Worm (Caenorhabditis elegans) whole organism, L4 larva: Measurements from ENCODE around the gene tig-2.
A peak's percentile ranks its signal among the peaks of the same experiment; 100 is the strongest.

ENCODE experiments used
- F26F4.8 ChIP-seq: fragments of 200-800 bp; sonication (Bioruptor generic); conservative IDR thresholded peaks from 2 replicates; pipeline ENCODE4 v1.3.6; 2022; ENCODE audit warnings: missing genetic modification characterization, missing compliant biosample characterization
- F37D6.2 ChIP-seq: sonication (generic microtip); optimal IDR thresholded peaks from 2 replicates; lab custom pipeline; 2016; ENCODE audit warnings: mild to moderate bottlenecking, missing genetic modification characterization, missing compliant biosample characterization
- F44E2.7 ChIP-seq: fragments of 200-800 bp; sonication (Bioruptor generic); IDR thresholded peaks from 2 replicates; pipeline ENCODE4 v2.1.2; 2022; ENCODE audit warnings: missing genetic modification characterization, missing compliant biosample characterization
- R02D3.7 ChIP-seq: fragments of 150-350 bp; sonication (generic microtip); optimal IDR thresholded peaks from 3 replicates; lab custom pipeline; 2014; ENCODE audit warnings: missing biosample characterization, missing genetic modification characterization
- Y105C5A.15 ChIP-seq: fragments of 200-800 bp; sonication (Bioruptor generic); IDR thresholded peaks from 2 replicates; pipeline ENCODE4 v1.3.6; 2022; ENCODE audit warnings: missing genetic modification characterization, missing compliant biosample characterization
- ZK337.2 ChIP-seq: fragments of 200-800 bp; sonication (Bioruptor generic); IDR thresholded peaks from 2 replicates; pipeline ENCODE4 v1.3.6; 2022; ENCODE audit warnings: missing genetic modification reagents, missing genetic modification characterization, missing compliant biosample characterization
- ZK546.5 ChIP-seq, 2 experiments: sonication (generic microtip); optimal IDR thresholded peaks; 2 replicates each; lab custom pipeline; 2017; ENCODE audit warnings: missing biosample characterization in 2 of 2, missing genetic modification characterization in 2 of 2
- arid-1 ChIP-seq: fragments of 200-800 bp; sonication (Bioruptor generic); conservative IDR thresholded peaks from 2 replicates; pipeline ENCODE4 v1.3.6; 2022; ENCODE audit warnings: missing genetic modification reagents, missing genetic modification characterization, missing compliant biosample characterization
- ceh-20 ChIP-seq: fragments of 200-800 bp; sonication (Bioruptor generic); IDR thresholded peaks from 2 replicates; pipeline ENCODE4 v1.3.6; 2022; ENCODE audit warnings: missing genetic modification reagents, missing genetic modification characterization, missing compliant biosample characterization
- ceh-32 ChIP-seq: sonication (generic microtip); optimal IDR thresholded peaks from 2 replicates; lab custom pipeline; 2016; ENCODE audit warnings: mild to moderate bottlenecking, missing genetic modification characterization, missing compliant biosample characterization; ENCODE audit not compliant: poor library complexity
- ceh-62 ChIP-seq: sonication (generic microtip); optimal IDR thresholded peaks from 2 replicates; lab custom pipeline; 2017; ENCODE audit warnings: missing biosample characterization, missing genetic modification characterization
- ctbp-1 ChIP-seq: fragments of 200-800 bp; sonication (Bioruptor generic); IDR thresholded peaks from 2 replicates; pipeline ENCODE4 v1.3.6; 2022; ENCODE audit warnings: missing genetic modification reagents, missing genetic modification characterization, missing compliant biosample characterization
- daf-12 ChIP-seq: fragments of 150-350 bp; optimal IDR thresholded peaks from 2 replicates; lab custom pipeline; 2014; ENCODE audit warnings: missing biosample characterization, missing genetic modification reagents, missing genetic modification characterization
- daf-16 ChIP-seq, 3 experiments: sonication (generic microtip); optimal IDR thresholded peaks; 2 replicates each; lab custom pipeline; 2016 to 2017; ENCODE audit warnings: missing genetic modification characterization in 3 of 3, missing genetic modification reagents in 3 of 3, mild to moderate bottlenecking in 2 of 3, missing compliant biosample characterization in 2 of 3, missing biosample characterization in 1 of 3, moderate library complexity in 1 of 3
- dmd-6 ChIP-seq: fragments of 200-800 bp; sonication (Bioruptor generic); IDR thresholded peaks from 2 replicates; pipeline ENCODE4 v1.3.6; 2022; ENCODE audit warnings: missing genetic modification reagents, missing genetic modification characterization, missing compliant biosample characterization
- dmd-8 ChIP-seq: fragments of 200-800 bp; sonication (Bioruptor generic); IDR thresholded peaks from 2 replicates; pipeline ENCODE4 v1.3.6; 2022; ENCODE audit warnings: missing genetic modification characterization, missing compliant biosample characterization
- dmd-9 ChIP-seq: fragments of 200-800 bp; sonication (Bioruptor generic); IDR thresholded peaks from 2 replicates; pipeline ENCODE4 v1.3.6; 2022; ENCODE audit warnings: missing genetic modification reagents, missing genetic modification characterization, missing compliant biosample characterization
- dpl-1 ChIP-seq: fragments of 150-350 bp; optimal IDR thresholded peaks from 2 replicates; lab custom pipeline; 2014; ENCODE audit warnings: missing biosample characterization, missing genetic modification reagents, missing genetic modification characterization
- duxl-1 ChIP-seq: sonication (generic microtip); optimal IDR thresholded peaks from 2 replicates; lab custom pipeline; 2016; ENCODE audit warnings: mild to moderate bottlenecking, missing genetic modification characterization, moderate library complexity, missing compliant biosample characterization; ENCODE audit not compliant: poor library complexity
- dve-1 ChIP-seq: sonication (generic microtip); optimal IDR thresholded peaks from 2 replicates; lab custom pipeline; 2017; ENCODE audit warnings: antibody characterized with exemption, mild to moderate bottlenecking, missing genetic modification characterization, missing compliant biosample characterization; ENCODE audit not compliant: insufficient read depth
- egl-43 ChIP-seq: fragments of 200-800 bp; sonication (Bioruptor generic); IDR thresholded peaks from 2 replicates; pipeline ENCODE4 v1.3.6; 2022; ENCODE audit warnings: missing genetic modification reagents, missing genetic modification characterization, missing compliant biosample characterization
- fkh-10 ChIP-seq: fragments of 150-350 bp; optimal IDR thresholded peaks from 2 replicates; lab custom pipeline; 2014; ENCODE audit warnings: missing biosample characterization, missing genetic modification reagents, missing genetic modification characterization
- hif-1 ChIP-seq, 2 experiments: sonication (generic microtip); optimal IDR thresholded peaks; 2 replicates each; lab custom pipeline; 2016 to 2017; ENCODE audit warnings: missing compliant biosample characterization in 2 of 2, missing genetic modification characterization in 2 of 2, missing genetic modification reagents in 2 of 2, missing genotype in 2 of 2, mild to moderate bottlenecking in 1 of 2
- hlh-11 ChIP-seq: fragments of 200-800 bp; sonication (Bioruptor generic); optimal IDR thresholded peaks from 2 replicates; lab custom pipeline; 2018; ENCODE audit warnings: mild to moderate bottlenecking, missing genetic modification characterization, missing compliant biosample characterization
- hmg-1.1 ChIP-seq: fragments of 200-800 bp; sonication (Bioruptor generic); IDR thresholded peaks from 2 replicates; pipeline ENCODE4 v1.3.6; 2022; ENCODE audit warnings: missing genetic modification reagents, missing genetic modification characterization, missing compliant biosample characterization
- lin-13 ChIP-seq: fragments of 150-350 bp; optimal IDR thresholded peaks from 2 replicates; lab custom pipeline; 2014; ENCODE audit warnings: missing biosample characterization, missing genetic modification reagents, missing genetic modification characterization
- lin-29 ChIP-seq: fragments of 200-800 bp; sonication (Bioruptor generic); IDR thresholded peaks from 2 replicates; pipeline ENCODE4 v1.3.6; 2022; ENCODE audit warnings: missing genetic modification reagents, missing genetic modification characterization, missing compliant biosample characterization
- lin-38 ChIP-seq: fragments of 200-800 bp; sonication (Bioruptor generic); IDR thresholded peaks from 2 replicates; pipeline ENCODE4 v1.3.6; 2022; ENCODE audit warnings: missing genetic modification reagents, missing genetic modification characterization, missing compliant biosample characterization
- madf-5 ChIP-seq, 2 experiments: fragments of 200-800 bp; sonication (Bioruptor generic); IDR thresholded peaks; 2 replicates each; pipeline ENCODE4 v1.3.6; 2022; ENCODE audit warnings: missing compliant biosample characterization in 2 of 2, missing genetic modification characterization in 2 of 2
- madf-9 ChIP-seq: fragments of 200-800 bp; sonication (Bioruptor generic); conservative IDR thresholded peaks from 2 replicates; pipeline ENCODE4 v1.3.6; 2022; ENCODE audit warnings: missing genetic modification reagents, missing genetic modification characterization, missing compliant biosample characterization
- mdl-1 ChIP-seq, 2 experiments: fragments of 150-350 bp in 1 of 2; sonication (generic microtip) in 1 of 2; optimal IDR thresholded peaks; 2 replicates each; lab custom pipeline; 2014 to 2017; ENCODE audit warnings: missing biosample characterization in 2 of 2, missing genetic modification characterization in 2 of 2
- mes-2 ChIP-seq: sonication (generic microtip); optimal IDR thresholded peaks from 2 replicates; lab custom pipeline; 2016; ENCODE audit warnings: missing genotype, mild to moderate bottlenecking, missing genetic modification characterization, missing compliant biosample characterization; ENCODE audit not compliant: poor library complexity, severe bottlenecking
- mxl-3 ChIP-seq: fragments of 200-800 bp; sonication (Bioruptor generic); optimal IDR thresholded peaks from 2 replicates; lab custom pipeline; 2018; ENCODE audit warnings: mild to moderate bottlenecking, missing genetic modification characterization, missing compliant biosample characterization
- nhr-102 ChIP-seq: sonication (generic microtip); optimal IDR thresholded peaks from 2 replicates; lab custom pipeline; 2016; ENCODE audit warnings: mild to moderate bottlenecking, missing genetic modification characterization, moderate library complexity, missing compliant biosample characterization
- nhr-111 ChIP-seq: fragments of 200-800 bp; sonication (Bioruptor generic); optimal IDR thresholded peaks from 2 replicates; lab custom pipeline; 2018; ENCODE audit warnings: mild to moderate bottlenecking, missing genetic modification characterization, missing compliant biosample characterization
- nhr-25 ChIP-seq: sonication (generic microtip); optimal IDR thresholded peaks from 2 replicates; lab custom pipeline; 2017; ENCODE audit warnings: missing genetic modification characterization, mild to moderate bottlenecking, missing compliant biosample characterization, antibody characterized with exemption, moderate library complexity, borderline replicate concordance; ENCODE audit not compliant: insufficient read depth
- nhr-28 ChIP-seq: fragments of 150-350 bp; optimal IDR thresholded peaks from 2 replicates; lab custom pipeline; 2014; ENCODE audit warnings: missing biosample characterization, missing genetic modification characterization
- nhr-41 ChIP-seq: fragments of 200-800 bp; sonication (Bioruptor generic); IDR thresholded peaks from 2 replicates; pipeline ENCODE4 v1.3.6; 2022; ENCODE audit warnings: missing genetic modification reagents, missing genetic modification characterization, missing compliant biosample characterization
- nhr-6 ChIP-seq: fragments of 150-350 bp; optimal IDR thresholded peaks from 2 replicates; lab custom pipeline; 2014; ENCODE audit warnings: missing biosample characterization, missing genetic modification characterization
- pha-4 ChIP-seq, 2 experiments: fragments of 150-350 bp in 1 of 2; fragments of 200-800 bp in 1 of 2; sonication (Bioruptor generic) in 1 of 2; IDR thresholded peaks in 1 of 2; optimal IDR thresholded peaks in 1 of 2; 2 replicates each; pipeline versions ENCODE4 v1.3.6 to Lab custom; 2014 to 2022; ENCODE audit warnings: missing genetic modification characterization in 2 of 2, missing genetic modification reagents in 2 of 2, missing biosample characterization in 1 of 2, missing compliant biosample characterization in 1 of 2
- pqm-1 ChIP-seq: sonication (generic microtip); optimal IDR thresholded peaks from 2 replicates; lab custom pipeline; 2017; ENCODE audit warnings: missing biosample characterization, missing genetic modification characterization
- saeg-2 ChIP-seq: fragments of 200-800 bp; sonication (Bioruptor generic); IDR thresholded peaks from 2 replicates; pipeline ENCODE4 v1.3.6; 2022; ENCODE audit warnings: missing genetic modification reagents, missing genetic modification characterization, missing compliant biosample characterization
- set-16 ChIP-seq: fragments of 200-800 bp; sonication (Bioruptor generic); IDR thresholded peaks from 2 replicates; pipeline ENCODE4 v1.3.6; 2022; ENCODE audit warnings: missing genetic modification reagents, missing genetic modification characterization, missing compliant biosample characterization
- unc-62 ChIP-seq, 3 experiments: fragments of 150-350 bp in 1 of 3; sonication (generic microtip); optimal IDR thresholded peaks in 2 of 3; peaks in 1 of 3; 1 replicate in 1 of 3; 2 replicates in 2 of 3; lab custom pipeline; 2014 to 2017; ENCODE audit warnings: missing biosample characterization in 3 of 3, missing genetic modification characterization in 3 of 3, missing genetic modification reagents in 3 of 3, missing genotype in 1 of 3
- vab-7 ChIP-seq: fragments of 200-800 bp; sonication (Bioruptor generic); IDR thresholded peaks from 2 replicates; pipeline ENCODE4 v1.3.6; 2022; ENCODE audit warnings: missing genetic modification reagents, missing genetic modification characterization, missing compliant biosample characterization
- ztf-11 ChIP-seq: fragments of 150-350 bp; optimal IDR thresholded peaks from 2 replicates; lab custom pipeline; 2014; ENCODE audit warnings: missing biosample characterization, missing genetic modification characterization
- ztf-7 ChIP-seq: fragments of 150-350 bp; optimal IDR thresholded peaks from 2 replicates; lab custom pipeline; 2014; ENCODE audit warnings: missing biosample characterization, missing genetic modification characterization

tig-2 gene

DNA sequence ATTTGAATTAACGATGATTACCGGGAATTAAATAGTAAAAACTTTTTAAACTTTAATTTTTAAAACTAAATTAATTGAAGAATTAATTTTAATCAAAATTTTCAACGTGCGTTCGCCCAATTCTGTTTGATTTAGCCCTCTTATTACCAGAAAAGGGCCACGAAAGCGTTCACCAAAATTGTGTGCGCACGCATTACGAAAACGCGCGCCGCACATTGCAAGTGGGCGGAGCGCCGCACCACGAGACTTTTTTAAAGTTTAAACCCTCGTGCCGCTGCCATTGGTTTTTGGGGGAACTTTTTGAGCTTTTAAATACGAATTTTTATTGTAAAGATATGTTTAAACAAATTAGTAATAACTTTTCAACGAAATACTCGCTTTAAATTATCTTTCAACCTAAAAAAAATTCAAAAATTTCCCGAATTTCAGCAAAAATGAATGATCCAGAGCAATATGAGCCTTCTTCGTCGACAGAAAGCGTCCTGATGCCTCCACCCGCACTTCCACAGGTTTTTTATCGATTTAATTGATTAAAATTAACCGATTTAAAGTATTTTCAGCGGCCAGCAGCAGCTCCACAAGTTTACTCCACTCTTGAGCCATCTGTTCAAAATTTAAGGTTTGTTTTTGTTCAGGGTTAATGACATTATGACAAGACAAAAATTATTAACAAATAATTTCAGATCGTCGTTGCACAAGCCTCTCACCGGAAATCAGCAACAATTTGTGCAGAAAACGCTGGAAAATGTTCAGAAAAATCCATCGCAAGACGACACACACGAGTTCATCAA, 43.1 kb downstream of the tig-2 start, which contains the start of gene taf-10 (continued):
- TF ChIP-seq Y105C5A.15 (GFP tag; lab: Robert Waterston, UW) (no peak), daf-16 (GFP tag; optimal IDR thresholded peaks at IDR 0.05; lab: Kevin White, UChicago) (no peak), daf-16 (tag; optimal IDR thresholded peaks at IDR 0.05; lab: Kevin White, UChicago) (no peak), nhr-41 (GFP tag; lab: Robert Waterston, UW) (no peak), madf-9 (no peak), nhr-28 (tag; lab: Kevin White, UChicago) (no peak), dmd-9 (GFP tag; lab: Robert Waterston, UW) (no peak), unc-62 (GFP tag; optimal IDR thresholded peaks at IDR 0.05 in 1 of 2; lab: Kevin White, UChicago) (no peak), unc-62 (tag; optimal IDR thresholded peaks at IDR 0.05; lab: Kevin White, UChicago) (no peak), pha-4 (GFP tag; IDR thresholded peaks at IDR 0.05; lab: Robert Waterston, UW) (peak; percentile 11; the same call in 1 of the 2 replicates), pha-4 (tag; optimal IDR thresholded peaks at IDR 0.05; lab: Kevin White, UChicago) (no peak), mes-2 (tag; lab: Kevin White, UChicago) (peak; percentile 81), set-16 (GFP tag; lab: Robert Waterston, UW) (no peak), F37D6.2 (no peak), lin-38 (GFP tag; lab: Robert Waterston, UW) (peak; percentile 44), egl-43 (GFP tag; lab: Robert Waterston, UW) (no peak), ZK546.5 (tag; optimal IDR thresholded peaks at IDR 0.05; lab: Kevin White, UChicago) (no peak), lin-29 (GFP tag; lab: Robert Waterston, UW) (no peak), ceh-62 (tag; lab: Kevin White, UChicago) (no peak), fkh-10 (GFP tag; lab: Kevin White, UChicago) (no peak), mxl-3 (GFP tag; lab: Kevin White, UChicago) (peak; percentile 25), R02D3.7 (tag; lab: Kevin White, UChicago) (no peak), hlh-11 (tag; lab: Kevin White, UChicago) (peak; percentile 41), ZK337.2 (GFP tag; lab: Robert Waterston, UW) (no peak), dmd-6 (GFP tag; lab: Robert Waterston, UW) (peak; percentile 24; the same call in 1 of the 2 replicates), dmd-8 (GFP tag; lab: Robert Waterston, UW) (no peak), hmg-1.1 (GFP tag; lab: Robert Waterston, UW) (peak; percentile 68; the same call in 1 of the 2 replicates), saeg-2 (GFP tag; lab: Robert Waterston, UW) (no peak), nhr-102 (tag; lab: Kevin White, UChicago) (no peak), nhr-25 (tag; lab: Kevin White, UChicago) (no peak), ctbp-1 (GFP tag; lab: Robert Waterston, UW) (no peak), dve-1 (tag; lab: Kevin White, UChicago) (no peak), madf-5 (GFP tag; IDR thresholded peaks at IDR 0.05; lab: Robert Waterston, UW) (no peak), nhr-111 (GFP tag; lab: Kevin White, UChicago) (no peak), lin-13 (GFP tag; lab: Kevin White, UChicago) (no peak), pqm-1 (tag; lab: Kevin White, UChicago) (no peak), arid-1 (GFP tag; lab: Robert Waterston, UW) (no peak), dpl-1 (GFP tag; lab: Kevin White, UChicago) (peak; percentile 36), ztf-7 (tag; lab: Kevin White, UChicago) (no peak), ztf-11 (tag; lab: Kevin White, UChicago) (no peak), hif-1 (tag; optimal IDR thresholded peaks at IDR 0.05; lab: Kevin White, UChicago) (no peak), nhr-6 (tag; lab: Kevin White, UChicago) (peak; percentile 33), ceh-32 (tag; lab: Kevin White, UChicago) (no peak), vab-7 (GFP tag; lab: Robert Waterston, UW) (no peak), duxl-1 (peak; percentile 2), daf-12 (tag; lab: Kevin White, UChicago) (no peak), ceh-20 (no peak), F44E2.7 (GFP tag; lab: Robert Waterston, UW) (no peak), F26F4.8 (GFP tag; lab: Robert Waterston, UW) (no peak), mdl-1 (tag; optimal IDR thresholded peaks at IDR 0.05; lab: Kevin White, UChicago) (peak; percentile 75 to 88)
